Worm (Caenorhabditis elegans) whole organism, midembryonic: ENCODE data around the gene ZK354.8.

ENCODE experiments used
- T22C8.4 ChIP-seq: fragments of 200-800 bp; sonication (Bioruptor generic); IDR thresholded peaks from 2 replicates; pipeline ENCODE4 v1.3.6; 2022; ENCODE audit warnings: missing genetic modification characterization, missing compliant biosample characterization
- cog-1 ChIP-seq: sonication (generic microtip); optimal IDR thresholded peaks from 2 replicates; lab custom pipeline; 2016; ENCODE audit warnings: missing genetic modification characterization, missing compliant biosample characterization
- flt-1 ChIP-seq: fragments of 200-800 bp; sonication (Bioruptor generic); IDR thresholded peaks from 2 replicates; pipeline ENCODE4 v1.3.6; 2022; ENCODE audit warnings: missing genetic modification characterization, missing compliant biosample characterization
- klf-2 ChIP-seq: fragments of 200-800 bp; sonication (Bioruptor generic); conservative IDR thresholded peaks from 2 replicates; pipeline ENCODE4 v1.3.6; 2022; ENCODE audit warnings: missing genetic modification reagents, missing genetic modification characterization, missing compliant biosample characterization
- med-1 ChIP-seq: sonication (generic microtip); optimal IDR thresholded peaks from 2 replicates; lab custom pipeline; 2017; ENCODE audit warnings: missing genetic modification characterization, mild to moderate bottlenecking, missing compliant biosample characterization, antibody characterized with exemption, missing genetic modification reagents; ENCODE audit not compliant: insufficient read depth
- ref-1 ChIP-seq: fragments of 200-800 bp; sonication (Bioruptor generic); conservative IDR thresholded peaks from 2 replicates; pipeline ENCODE4 v1.3.6; 2022; ENCODE audit warnings: missing genetic modification reagents, missing genetic modification characterization, missing compliant biosample characterization
- tab-1 ChIP-seq: fragments of 200-800 bp; sonication (Bioruptor generic); IDR thresholded peaks from 2 replicates; pipeline ENCODE4 v1.3.6; 2022; ENCODE audit warnings: missing genetic modification characterization, missing compliant biosample characterization
- ztf-23 ChIP-seq: fragments of 200-800 bp; sonication (Bioruptor generic); IDR thresholded peaks from 2 replicates; pipeline ENCODE4 v1.3.6; 2022; ENCODE audit warnings: missing genetic modification reagents, missing genetic modification characterization, missing compliant biosample characterization
- ztf-29 ChIP-seq: fragments of 200-800 bp; sonication (Bioruptor generic); IDR thresholded peaks from 2 replicates; pipeline ENCODE4 v1.3.6; 2022; ENCODE audit warnings: missing genetic modification reagents, missing genetic modification characterization, missing compliant biosample characterization

DNA sequence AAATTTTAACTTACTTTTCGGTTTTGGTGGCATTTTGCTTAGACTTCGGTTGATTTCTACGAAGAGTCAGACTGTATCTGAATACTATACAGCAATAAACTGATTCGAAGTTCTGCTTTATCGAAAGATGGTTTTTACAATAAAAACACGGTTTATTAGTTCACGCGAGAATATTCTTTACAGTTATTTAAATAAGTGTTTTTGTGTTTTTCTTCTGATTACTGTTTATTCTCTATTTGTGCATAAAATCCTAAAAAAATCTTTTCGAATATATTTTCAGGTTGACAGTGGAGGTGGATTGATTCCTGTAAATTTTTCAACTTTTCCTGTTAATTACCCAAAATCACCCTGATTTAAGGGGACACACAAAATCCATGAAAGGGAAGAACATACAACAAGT is at the start of gene ZK354.8:
- TF ChIP-seq T22C8.4 (GFP tag; lab: Robert Waterston, UW) = no peak
- no peak for TF ChIP-seq flt-1 (GFP tag; lab: Robert Waterston, UW)
- TF ChIP-seq ref-1 (GFP tag; lab: Robert Waterston, UW) = no peak
- no peak for TF ChIP-seq tab-1
- TF ChIP-seq cog-1 (tag; lab: Kevin White, UChicago) = no peak
- no peak for TF ChIP-seq klf-2 (GFP tag; lab: Robert Waterston, UW)
- no peak for TF ChIP-seq ztf-23 (GFP tag; lab: Robert Waterston, UW)
- TF ChIP-seq med-1 (GFP tag; lab: Kevin White, UChicago) = no peak
- no peak for TF ChIP-seq ztf-29 (GFP tag; lab: Robert Waterston, UW)
